Worm (Caenorhabditis elegans) whole organism, late embryonic: ENCODE measurements around the gene H41C03.2.

Experiments used
- C08G9.2 ChIP-seq: sonication (generic microtip); optimal IDR thresholded peaks from 2 replicates; lab custom pipeline; 2016; ENCODE audit warnings: mild to moderate bottlenecking, missing genetic modification characterization, moderate library complexity, missing compliant biosample characterization
- F13H6.1 ChIP-seq: sonication (generic microtip); optimal IDR thresholded peaks from 2 replicates; lab custom pipeline; 2016; ENCODE audit warnings: missing genetic modification characterization, missing compliant biosample characterization
- K02D7.2 ChIP-seq: sonication (generic microtip); optimal IDR thresholded peaks from 2 replicates; lab custom pipeline; 2017; ENCODE audit warnings: mild to moderate bottlenecking, missing genetic modification characterization, missing compliant biosample characterization
- ama-1 ChIP-seq: fragments of 150-350 bp; optimal IDR thresholded peaks from 2 replicates; lab custom pipeline; 2014
- ceh-22 ChIP-seq: sonication (generic microtip); optimal IDR thresholded peaks from 2 replicates; lab custom pipeline; 2017; ENCODE audit warnings: missing biosample characterization, missing genetic modification characterization
- dmd-4 ChIP-seq: sonication (generic microtip); optimal IDR thresholded peaks from 2 replicates; lab custom pipeline; 2016; ENCODE audit warnings: borderline replicate concordance, missing genetic modification characterization, missing compliant biosample characterization
- ets-4 ChIP-seq: sonication (generic microtip); optimal IDR thresholded peaks from 2 replicates; lab custom pipeline; 2016; ENCODE audit warnings: missing genetic modification characterization, missing compliant biosample characterization
- fkh-10 ChIP-seq: fragments of 150-350 bp; optimal IDR thresholded peaks from 2 replicates; lab custom pipeline; 2014; ENCODE audit warnings: missing biosample characterization, missing genetic modification reagents, missing genetic modification characterization
- nfya-1 ChIP-seq: sonication (generic microtip); optimal IDR thresholded peaks from 2 replicates; lab custom pipeline; 2017; ENCODE audit warnings: missing genetic modification characterization, mild to moderate bottlenecking, missing compliant biosample characterization, antibody characterized with exemption, moderate library complexity
- pqm-1 ChIP-seq: sonication (generic microtip); optimal IDR thresholded peaks from 2 replicates; lab custom pipeline; 2016; ENCODE audit warnings: missing genetic modification characterization, missing compliant biosample characterization
- rnt-1 ChIP-seq: sonication (generic microtip); optimal IDR thresholded peaks from 2 replicates; lab custom pipeline; 2016; ENCODE audit warnings: missing genetic modification characterization, missing compliant biosample characterization
- tbx-2 ChIP-seq: sonication (generic microtip); optimal IDR thresholded peaks from 2 replicates; lab custom pipeline; 2016; ENCODE audit warnings: missing genetic modification characterization, missing compliant biosample characterization

ce11 chrII:5810230-5810629, 41.7 kb downstream of the H41C03.2 start, which contains the start of the genes msp-64 and ZK1248.5:
- TF ChIP-seq C08G9.2 (tag; lab: Kevin White, UChicago) (no peak), ets-4 (tag; lab: Kevin White, UChicago) (no peak), dmd-4 (no peak), pqm-1 (tag; lab: Kevin White, UChicago) (no peak), fkh-10 (GFP tag; lab: Kevin White, UChicago) (no peak), ceh-22 (tag; lab: Kevin White, UChicago) (no peak), tbx-2 (tag; lab: Kevin White, UChicago) (no peak), F13H6.1 (tag; lab: Kevin White, UChicago) (no peak), ama-1 (lab: Kevin White, UChicago) (no peak), nfya-1 (tag; lab: Kevin White, UChicago) (no peak), K02D7.2 (tag; lab: Kevin White, UChicago) (no peak), rnt-1 (tag; lab: Kevin White, UChicago) (no peak)
